Worm (Caenorhabditis elegans): ENCODE results near the gene tomm-40.

Gene tomm-40

ce11 chrII:8922140-8922539 is 51.2 kb downstream of the tomm-40 start, which contains the start of gene B0457.6:
B0457.6 (plus strand) TSS chrII:8922423.
- TF ChIP-seq hlh-30 (tag; optimal IDR thresholded peaks at IDR 0.05; ENCODE audit: insufficient read depth) (peak; percentile 9), spr-3 (GFP tag; optimal IDR thresholded peaks at IDR 0.05) (no peak), attf-4 (tag; optimal IDR thresholded peaks at IDR 0.05) (no peak), saeg-2 (GFP tag; IDR thresholded peaks at IDR 0.05) (no peak), dmd-6 (GFP tag; IDR thresholded peaks at IDR 0.05) (peak; percentile 47; the same call in 1 of the 2 replicates), pqm-1 (tag; optimal IDR thresholded peaks at IDR 0.05) (peak; percentile 90), duxl-1 (tag; optimal IDR thresholded peaks at IDR 0.05; ENCODE audit: poor library complexity) (no peak), hlh-11 (tag; optimal IDR thresholded peaks at IDR 0.05) (peak; percentile 48), nhr-28 (tag; optimal IDR thresholded peaks at IDR 0.05) (peak; percentile 45), lsy-2 (tag; optimal IDR thresholded peaks at IDR 0.05) (peak in 1 of 2 experiments; percentile 37), nhr-25 (tag; optimal IDR thresholded peaks at IDR 0.05; ENCODE audit: borderline replicate concordance, insufficient read depth) (no peak), nhr-41 (GFP tag; IDR thresholded peaks at IDR 0.05) (0 out of 2 replicates have a peak, but pooled peaks have one; percentile 15), snpc-1.2 (GFP tag; IDR thresholded peaks at IDR 0.05) (no peak), tra-1 (GFP tag; IDR thresholded peaks at IDR 0.05) (no peak), hmg-1.1 (GFP tag; IDR thresholded peaks at IDR 0.05) (peak; percentile 54; the same call in 1 of the 2 replicates)

Data from whole organism, L4 larva.